Fruit fly (Drosophila melanogaster) whole organism, prepupa: ENCODE data around the gene CG10469.

Experiments used
- CG10631 ChIP-seq: fragments of 200-800 bp; sonication (Bioruptor generic); optimal IDR thresholded peaks from 2 replicates; lab custom pipeline; 2016; ENCODE audit warnings: missing biosample characterization, missing genetic modification characterization
- CG11762 ChIP-seq: fragments of 200-800 bp; sonication (Bioruptor generic); optimal IDR thresholded peaks from 3 replicates; lab custom pipeline; 2016; ENCODE audit warnings: missing biosample characterization, missing genetic modification characterization; ENCODE audit not compliant: insufficient read depth
- CG11902 ChIP-seq: fragments of 200-800 bp; sonication (Bioruptor generic); optimal IDR thresholded peaks from 3 replicates; lab custom pipeline; 2016; ENCODE audit warnings: missing biosample characterization, missing genetic modification characterization
- CG15336 ChIP-seq: fragments of 200-800 bp; sonication (Bioruptor generic); IDR thresholded peaks from 2 replicates; pipeline ENCODE4 v1.3.6; 2022; ENCODE audit warnings: missing biosample characterization, missing genetic modification characterization
- CG1621 ChIP-seq: fragments of 200-800 bp; sonication (Bioruptor generic); optimal IDR thresholded peaks from 3 replicates; lab custom pipeline; 2018; ENCODE audit warnings: missing biosample characterization, mild to moderate bottlenecking, missing genetic modification characterization
- CG16779 ChIP-seq: fragments of 200-800 bp; sonication (Bioruptor generic); optimal IDR thresholded peaks from 3 replicates; lab custom pipeline; 2017; ENCODE audit warnings: missing biosample characterization, mild to moderate bottlenecking, missing genetic modification characterization
- CG31627 ChIP-seq: fragments of 200-800 bp; sonication (Bioruptor generic); optimal IDR thresholded peaks from 3 replicates; lab custom pipeline; 2016; ENCODE audit warnings: missing biosample characterization, missing genetic modification characterization
- CG32006 ChIP-seq: fragments of 200-800 bp; sonication (Bioruptor generic); optimal IDR thresholded peaks from 3 replicates; lab custom pipeline; 2017; ENCODE audit warnings: missing biosample characterization, mild to moderate bottlenecking, missing genetic modification characterization
- CG34406 ChIP-seq: fragments of 200-800 bp; sonication (Bioruptor generic); optimal IDR thresholded peaks from 3 replicates; lab custom pipeline; 2016; ENCODE audit warnings: missing biosample characterization, missing genetic modification characterization
- CG6163 ChIP-seq: fragments of 200-800 bp; sonication (Bioruptor generic); IDR thresholded peaks from 3 replicates; pipeline ENCODE4 v1.3.6; 2022; ENCODE audit warnings: missing biosample characterization, missing genetic modification characterization
- CG6276 ChIP-seq: fragments of 200-800 bp; sonication (Bioruptor generic); optimal IDR thresholded peaks from 2 replicates; lab custom pipeline; 2017; ENCODE audit warnings: missing biosample characterization, mild to moderate bottlenecking, missing genetic modification characterization
- CG6854 ChIP-seq: fragments of 200-800 bp; sonication (Bioruptor generic); optimal IDR thresholded peaks from 2 replicates; lab custom pipeline; 2017; ENCODE audit warnings: missing biosample characterization, mild to moderate bottlenecking, missing genetic modification characterization
- CG8632 ChIP-seq: fragments of 200-800 bp; sonication (Bioruptor generic); optimal IDR thresholded peaks from 3 replicates; lab custom pipeline; 2016; ENCODE audit warnings: missing biosample characterization, missing genetic modification characterization
- CG9139 ChIP-seq: fragments of 200-800 bp; sonication (Bioruptor generic); optimal IDR thresholded peaks from 3 replicates; lab custom pipeline; 2017; ENCODE audit warnings: missing biosample characterization, mild to moderate bottlenecking, missing genetic modification characterization
- Eip78C ChIP-seq: fragments of 200-800 bp; sonication (Bioruptor generic); peaks from one replicate; lab custom pipeline; 2016; ENCODE audit warnings: missing biosample characterization, missing genetic modification characterization
- Ets21C ChIP-seq: fragments of 200-800 bp; sonication (Bioruptor generic); optimal IDR thresholded peaks from 3 replicates; lab custom pipeline; 2016; ENCODE audit warnings: missing biosample characterization, missing genetic modification characterization
- Ets96B ChIP-seq: fragments of 200-800 bp; optimal IDR thresholded peaks from 2 replicates; lab custom pipeline; 2019; ENCODE audit warnings: missing biosample characterization, mild to moderate bottlenecking, missing genetic modification characterization, moderate library complexity
- Hr39 ChIP-seq: fragments of 200-800 bp; sonication (Bioruptor generic); optimal IDR thresholded peaks from 2 replicates; lab custom pipeline; 2016; ENCODE audit warnings: missing biosample characterization, missing genetic modification characterization
- Hr4 ChIP-seq: fragments of 200-800 bp; sonication (Bioruptor generic); optimal IDR thresholded peaks from 3 replicates; lab custom pipeline; 2016; ENCODE audit warnings: missing biosample characterization, missing genetic modification characterization
- Lpt ChIP-seq: fragments of 200-800 bp; sonication (Bioruptor generic); optimal IDR thresholded peaks from 3 replicates; lab custom pipeline; 2016; ENCODE audit warnings: missing biosample characterization, missing genetic modification characterization
- Met ChIP-seq: fragments of 200-800 bp; sonication (Bioruptor generic); optimal IDR thresholded peaks from 3 replicates; lab custom pipeline; 2016; ENCODE audit warnings: missing biosample characterization, missing genetic modification characterization
- OdsH ChIP-seq: fragments of 200-800 bp; sonication (Bioruptor generic); optimal IDR thresholded peaks from 3 replicates; lab custom pipeline; 2016; ENCODE audit warnings: missing biosample characterization, missing genetic modification characterization
- Sox14 ChIP-seq: fragments of 200-800 bp; sonication (Bioruptor generic); optimal IDR thresholded peaks from 3 replicates; lab custom pipeline; 2016; ENCODE audit warnings: missing biosample characterization, missing genetic modification characterization
- achi ChIP-seq: fragments of 200-800 bp; sonication (Bioruptor generic); optimal IDR thresholded peaks from 3 replicates; lab custom pipeline; 2016; ENCODE audit warnings: missing biosample characterization, missing genetic modification characterization
- cyc ChIP-seq: fragments of 200-800 bp; sonication (Bioruptor generic); optimal IDR thresholded peaks from 3 replicates; lab custom pipeline; 2016; ENCODE audit warnings: missing biosample characterization, missing genetic modification characterization
- dac ChIP-seq: fragments of 200-800 bp; sonication (Bioruptor generic); optimal IDR thresholded peaks from 2 replicates; lab custom pipeline; 2017; ENCODE audit warnings: missing biosample characterization, mild to moderate bottlenecking, missing genetic modification characterization
- dsx ChIP-seq: fragments of 200-800 bp; optimal IDR thresholded peaks from 3 replicates; lab custom pipeline; 2019; ENCODE audit warnings: missing biosample characterization, mild to moderate bottlenecking, missing genetic modification characterization, moderate library complexity; ENCODE audit not compliant: poor library complexity, severe bottlenecking
- eg ChIP-seq: fragments of 200-800 bp; sonication (Bioruptor generic); IDR thresholded peaks from 3 replicates; pipeline ENCODE4 v1.3.6; 2022; ENCODE audit warnings: missing biosample characterization, missing genetic modification characterization
- fd85E ChIP-seq: fragments of 200-800 bp; sonication (Bioruptor generic); optimal IDR thresholded peaks from 3 replicates; lab custom pipeline; 2016; ENCODE audit warnings: missing biosample characterization, missing genetic modification characterization
- fkh ChIP-seq: fragments of 200-800 bp; sonication (Bioruptor generic); optimal IDR thresholded peaks from 3 replicates; lab custom pipeline; 2017; ENCODE audit warnings: missing biosample characterization, mild to moderate bottlenecking, missing genetic modification characterization, moderate library complexity
- ss ChIP-seq, 2 experiments: fragments of 200-800 bp; sonication (Bioruptor generic); optimal IDR thresholded peaks; 2 replicates in 1 of 2; 3 replicates in 1 of 2; lab custom pipeline; 2017 to 2018; ENCODE audit warnings: mild to moderate bottlenecking in 2 of 2, missing biosample characterization in 2 of 2, missing genetic modification characterization in 2 of 2, moderate library complexity in 1 of 2
- svp ChIP-seq: fragments of 200-800 bp; sonication (Bioruptor generic); peaks from one replicate; lab custom pipeline; 2016; ENCODE audit warnings: missing biosample characterization, missing genetic modification characterization
- topi ChIP-seq: fragments of 200-800 bp; sonication (Bioruptor generic); optimal IDR thresholded peaks from 3 replicates; lab custom pipeline; 2016; ENCODE audit warnings: missing biosample characterization, missing genetic modification characterization
- vri ChIP-seq: fragments of 200-800 bp; sonication (Bioruptor generic); optimal IDR thresholded peaks from 3 replicates; lab custom pipeline; 2016; ENCODE audit warnings: missing biosample characterization, mild to moderate bottlenecking, missing genetic modification characterization

The CG10469 gene

DNA sequence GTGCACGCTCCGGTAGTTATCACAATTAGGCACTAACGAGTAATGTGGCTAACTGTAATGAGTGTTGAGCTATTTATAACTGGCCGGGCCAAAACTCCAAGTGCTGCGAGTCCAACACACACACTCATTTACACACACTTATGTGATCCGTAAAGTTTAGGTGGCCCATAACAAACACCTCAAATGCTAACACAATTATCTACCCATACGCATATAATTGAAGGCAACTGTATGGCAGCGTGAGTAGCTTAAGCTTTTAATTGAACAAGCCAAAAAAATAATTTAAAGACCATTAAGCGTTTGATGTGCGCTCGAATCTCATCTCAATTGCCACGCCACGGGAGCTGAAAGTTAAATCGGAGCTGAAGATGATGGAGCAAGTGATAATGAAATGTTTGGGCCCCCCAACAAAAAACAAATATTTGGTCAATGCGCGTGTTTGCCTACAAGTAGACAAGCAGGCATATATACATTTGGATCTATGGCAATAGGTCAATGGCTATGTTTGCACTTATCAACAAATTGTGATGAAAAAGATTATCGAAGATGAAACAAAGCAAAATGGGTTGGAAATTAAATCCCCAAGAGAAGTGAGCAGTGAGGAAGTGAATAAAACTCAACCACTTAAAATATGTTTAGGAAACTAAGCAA lies 46.9 kb upstream of the CG10469 start, which contains the start of gene Cpr65Av:
Cpr65Av (minus strand) TSS at position 51 of the 651 bp plus-strand sequence.
- TF ChIP-seq fkh (GFP tag; lab: Kevin White, UChicago): peak; percentile 56
- no peak for TF ChIP-seq achi (GFP tag; lab: Kevin White, UChicago)

DNA sequence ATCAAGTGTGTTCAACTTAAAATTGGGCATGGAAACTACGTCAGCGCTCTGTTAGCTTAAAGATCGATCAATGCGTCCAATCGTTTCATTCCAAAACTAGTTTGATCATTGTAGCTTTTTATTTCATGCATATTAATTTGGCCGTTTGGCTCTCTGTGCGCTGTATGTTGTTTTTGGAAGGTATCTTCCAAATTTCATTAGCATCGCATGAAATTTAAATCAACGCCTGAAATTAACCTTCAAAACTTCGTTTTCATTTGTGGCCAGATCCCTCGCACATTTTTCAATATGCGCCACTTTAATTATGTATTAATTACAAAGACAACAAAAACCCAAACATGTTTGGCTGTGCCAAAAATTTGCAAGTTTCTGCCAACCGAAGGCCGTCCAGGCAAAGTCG lies 45.5 kb upstream of the CG10469 start:
- no peak for TF ChIP-seq CG9139 (GFP tag; lab: Kevin White, UChicago)
- no peak for TF ChIP-seq OdsH (GFP tag; lab: Kevin White, UChicago)
- TF ChIP-seq CG31627: no peak
- TF ChIP-seq Met (GFP tag; lab: Kevin White, UChicago): no peak
- no peak for TF ChIP-seq Eip78C
- no peak for TF ChIP-seq Ets96B (tag; lab: Kevin White, UChicago)
- no peak for TF ChIP-seq CG10631 (GFP tag; lab: Kevin White, UChicago)
- no peak for TF ChIP-seq CG6163 (GFP tag; lab: Robert Waterston, UW)
- no peak for TF ChIP-seq CG1621 (tag; lab: Kevin White, UChicago)

DNA sequence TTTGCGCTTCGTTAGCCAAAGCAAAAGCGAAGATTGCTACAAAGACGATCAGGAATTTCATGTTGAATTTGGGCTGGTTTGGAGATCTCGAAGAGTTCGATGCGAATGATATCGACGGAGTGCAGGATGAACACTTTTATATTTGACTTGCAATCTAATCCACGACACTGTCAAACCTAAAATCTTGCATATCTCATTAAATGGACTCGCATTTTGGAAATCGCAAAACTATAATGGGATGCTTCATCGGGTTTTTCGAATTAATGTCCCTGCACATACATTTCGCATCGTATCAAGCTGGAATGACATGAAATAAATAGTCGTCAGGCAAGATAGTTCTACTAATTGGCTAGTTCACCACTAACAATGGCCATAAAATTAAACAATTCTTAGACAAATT lies 44.9 kb upstream of the CG10469 start, which contains the start of gene Lcp65Ae:
Lcp65Ae (minus strand) TSS at position 101 of the 400 bp plus-strand sequence.
- TF ChIP-seq Hr39 (GFP tag; lab: Kevin White, UChicago) (no peak), CG34406 (GFP tag; lab: Kevin White, UChicago) (no peak), Lpt (GFP tag; lab: Kevin White, UChicago) (no peak), CG11902 (GFP tag; lab: Kevin White, UChicago) (no peak), CG32006 (GFP tag; lab: Kevin White, UChicago) (no peak), dac (no peak), CG11762 (no peak), CG16779 (tag; lab: Kevin White, UChicago) (no peak), CG6163 (GFP tag; lab: Robert Waterston, UW) (no peak), Hr4 (no peak), svp (GFP tag; lab: Kevin White, UChicago) (no peak), eg (GFP tag; lab: Robert Waterston, UW) (no peak), Ets96B (tag; lab: Kevin White, UChicago) (no peak), dsx (no peak), topi (GFP tag; lab: Kevin White, UChicago) (no peak), ss (GFP tag; optimal IDR thresholded peaks at IDR 0.05; lab: Kevin White, UChicago) (no peak), CG1621 (tag; lab: Kevin White, UChicago) (no peak), Met (GFP tag; lab: Kevin White, UChicago) (no peak), CG8632 (GFP tag; lab: Kevin White, UChicago) (no peak), cyc (no peak)
- TF ChIP-seq, all 60 proteins: peak for 0

DNA sequence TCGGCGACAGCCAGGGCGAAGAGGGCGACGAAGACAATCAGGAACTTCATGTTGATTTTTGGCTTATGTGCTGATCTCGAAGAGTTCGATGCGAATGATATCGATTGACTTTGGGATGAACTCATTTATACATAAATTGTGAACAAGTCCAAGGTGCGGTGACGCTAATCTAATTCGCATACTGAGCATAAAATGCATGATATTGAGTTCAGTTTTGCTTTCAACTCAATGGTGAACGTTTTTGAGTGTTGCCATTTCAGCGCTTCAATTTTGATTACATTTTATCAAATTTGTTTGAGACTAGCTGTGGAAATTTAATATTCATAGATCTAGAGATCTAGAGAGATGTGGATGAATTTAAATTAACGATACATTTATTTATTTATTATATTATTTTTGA lies 43.6 kb upstream of the CG10469 start, which contains the start of gene Lcp65Af:
Lcp65Af (minus strand) TSS at position 101 of the 400 bp plus-strand sequence.
- TF ChIP-seq Met (GFP tag; lab: Kevin White, UChicago): no peak
- TF ChIP-seq CG1621 (tag; lab: Kevin White, UChicago): no peak
- no peak for TF ChIP-seq CG6276 (GFP tag; lab: Kevin White, UChicago)
- TF ChIP-seq Sox14 (GFP tag; lab: Kevin White, UChicago): no peak
- no peak for TF ChIP-seq fd85E
- TF ChIP-seq topi (GFP tag; lab: Kevin White, UChicago): no peak
- no peak for TF ChIP-seq CG15336 (GFP tag; lab: Robert Waterston, UW)
- TF ChIP-seq vri (GFP tag; lab: Kevin White, UChicago): no peak
- TF ChIP-seq achi (GFP tag; lab: Kevin White, UChicago): no peak
- TF ChIP-seq Eip78C: no peak
- no peak for TF ChIP-seq Ets21C (GFP tag; lab: Kevin White, UChicago)
- no peak for TF ChIP-seq CG34406 (GFP tag; lab: Kevin White, UChicago)
- no peak for TF ChIP-seq CG11762
- no peak for TF ChIP-seq Ets96B (tag; lab: Kevin White, UChicago)
- TF ChIP-seq CG8632 (GFP tag; lab: Kevin White, UChicago): no peak
- TF ChIP-seq CG6854 (GFP tag; lab: Kevin White, UChicago): no peak
- no peak for TF ChIP-seq dsx
- no peak for TF ChIP-seq CG31627
